Worm (Caenorhabditis elegans) whole organism, mixed stage, embryonic: ENCODE data around the gene qars-1.
A peak's percentile ranks its signal among the peaks of the same experiment; 100 is the strongest.

Source experiments
- M03D4.4 ChIP-seq: sonication (generic microtip); optimal IDR thresholded peaks from 2 replicates; lab custom pipeline; 2017; ENCODE audit warnings: mild to moderate bottlenecking, missing genetic modification characterization, missing compliant biosample characterization
- blmp-1 ChIP-seq: fragments of 150-350 bp; optimal IDR thresholded peaks from 2 replicates; lab custom pipeline; 2014; ENCODE audit warnings: missing biosample characterization, missing genetic modification characterization
- ceh-43 ChIP-seq: fragments of 200-800 bp; sonication (Bioruptor generic); optimal IDR thresholded peaks from 2 replicates; lab custom pipeline; 2018; ENCODE audit warnings: mild to moderate bottlenecking, missing genetic modification characterization, moderate library complexity, missing compliant biosample characterization
- ceh-83 ChIP-seq: fragments of 200-800 bp; sonication (Bioruptor generic); optimal IDR thresholded peaks from 2 replicates; lab custom pipeline; 2018; ENCODE audit warnings: mild to moderate bottlenecking, missing genetic modification characterization, missing compliant biosample characterization
- ces-1 ChIP-seq: fragments of 150-350 bp; optimal IDR thresholded peaks from 2 replicates; lab custom pipeline; 2014; ENCODE audit warnings: missing biosample characterization, missing genetic modification reagents, missing genetic modification characterization
- cnd-1 ChIP-seq: fragments of 200-800 bp; sonication (Bioruptor generic); optimal IDR thresholded peaks from 2 replicates; lab custom pipeline; 2018; ENCODE audit warnings: mild to moderate bottlenecking, missing genetic modification characterization, missing compliant biosample characterization
- drap-1 ChIP-seq: fragments of 200-800 bp; sonication (Bioruptor generic); optimal IDR thresholded peaks from 3 replicates; lab custom pipeline; 2018; ENCODE audit warnings: mild to moderate bottlenecking, missing genetic modification characterization, missing compliant biosample characterization
- elt-1 ChIP-seq: sonication (generic microtip); optimal IDR thresholded peaks from 2 replicates; lab custom pipeline; 2017; ENCODE audit warnings: missing genetic modification characterization, mild to moderate bottlenecking, missing compliant biosample characterization, antibody characterized with exemption, moderate library complexity, borderline replicate concordance; ENCODE audit not compliant: insufficient read depth
- elt-3 ChIP-seq: fragments of 150-350 bp; optimal IDR thresholded peaks from 2 replicates; lab custom pipeline; 2014; ENCODE audit warnings: missing biosample characterization, missing genetic modification characterization
- flh-1 ChIP-seq: fragments of 200-800 bp; sonication (Bioruptor generic); optimal IDR thresholded peaks from 2 replicates; lab custom pipeline; 2018; ENCODE audit warnings: mild to moderate bottlenecking, missing genetic modification characterization, moderate library complexity, missing compliant biosample characterization
- ham-2 ChIP-seq: fragments of 200-800 bp; sonication (Bioruptor generic); optimal IDR thresholded peaks from 2 replicates; lab custom pipeline; 2018; ENCODE audit warnings: mild to moderate bottlenecking, missing genetic modification characterization, missing compliant biosample characterization
- hlh-1 ChIP-seq: fragments of 150-350 bp; optimal IDR thresholded peaks from 2 replicates; lab custom pipeline; 2014; ENCODE audit warnings: missing biosample characterization, missing genetic modification reagents, missing genetic modification characterization
- lin-13 ChIP-seq: fragments of 150-350 bp; optimal IDR thresholded peaks from 2 replicates; lab custom pipeline; 2014; ENCODE audit warnings: missing biosample characterization, missing genetic modification characterization
- lin-32 ChIP-seq: fragments of 200-800 bp; sonication (Bioruptor generic); optimal IDR thresholded peaks from 2 replicates; lab custom pipeline; 2018; ENCODE audit warnings: mild to moderate bottlenecking, missing genetic modification characterization, missing compliant biosample characterization
- lsy-2 ChIP-seq: fragments of 150-350 bp; optimal IDR thresholded peaks from 2 replicates; lab custom pipeline; 2014; ENCODE audit warnings: missing biosample characterization, missing genetic modification characterization
- mab-5 ChIP-seq: fragments of 150-350 bp; optimal IDR thresholded peaks from 2 replicates; lab custom pipeline; 2014; ENCODE audit warnings: missing biosample characterization, missing genetic modification characterization
- mep-1 ChIP-seq: fragments of 150-350 bp; optimal IDR thresholded peaks from 2 replicates; lab custom pipeline; 2017; ENCODE audit warnings: missing biosample characterization, missing genetic modification reagents, missing genetic modification characterization, inconsistent platforms
- mls-2 ChIP-seq: sonication (generic microtip); optimal IDR thresholded peaks from 2 replicates; lab custom pipeline; 2016; ENCODE audit warnings: mild to moderate bottlenecking, missing genetic modification characterization, moderate library complexity, missing compliant biosample characterization
- nhr-12 ChIP-seq: fragments of 150-350 bp; optimal IDR thresholded peaks from 2 replicates; lab custom pipeline; 2014; ENCODE audit warnings: missing biosample characterization, missing genetic modification characterization
- nhr-2 ChIP-seq: fragments of 150-350 bp; optimal IDR thresholded peaks from 2 replicates; lab custom pipeline; 2014; ENCODE audit warnings: missing biosample characterization, missing genetic modification characterization
- nhr-237 ChIP-seq: fragments of 150-350 bp; optimal IDR thresholded peaks from 2 replicates; lab custom pipeline; 2014; ENCODE audit warnings: missing biosample characterization, missing genetic modification characterization
- nhr-28 ChIP-seq: fragments of 150-350 bp; optimal IDR thresholded peaks from 2 replicates; lab custom pipeline; 2014; ENCODE audit warnings: missing biosample characterization, missing genetic modification characterization
- snpc-4 ChIP-seq: fragments of 150-350 bp; optimal IDR thresholded peaks from 2 replicates; lab custom pipeline; 2014; ENCODE audit warnings: missing biosample characterization, missing genetic modification characterization
- sptf-1 ChIP-seq: sonication (generic microtip); optimal IDR thresholded peaks from 2 replicates; lab custom pipeline; 2017; ENCODE audit warnings: mild to moderate bottlenecking, missing genetic modification characterization, moderate library complexity, missing compliant biosample characterization
- tbx-8 ChIP-seq: fragments of 200-800 bp; sonication (Bioruptor generic); optimal IDR thresholded peaks from 2 replicates; lab custom pipeline; 2018; ENCODE audit warnings: mild to moderate bottlenecking, missing genetic modification characterization, moderate library complexity, missing compliant biosample characterization
- unc-120 ChIP-seq: sonication (generic microtip); optimal IDR thresholded peaks from 2 replicates; lab custom pipeline; 2017; ENCODE audit warnings: missing genetic modification characterization, missing compliant biosample characterization; ENCODE audit not compliant: poor library complexity, severe bottlenecking
- unc-39 ChIP-seq: fragments of 150-350 bp; optimal IDR thresholded peaks from 2 replicates; lab custom pipeline; 2014; ENCODE audit warnings: missing biosample characterization, missing genetic modification characterization
- unc-62 ChIP-seq: fragments of 150-350 bp; optimal IDR thresholded peaks from 2 replicates; lab custom pipeline; 2014; ENCODE audit warnings: missing biosample characterization, missing genetic modification reagents, missing genetic modification characterization
- zip-8 ChIP-seq: fragments of 150-350 bp; optimal IDR thresholded peaks from 2 replicates; lab custom pipeline; 2014; ENCODE audit warnings: missing biosample characterization, missing genetic modification characterization
- ztf-11 ChIP-seq: fragments of 150-350 bp; optimal IDR thresholded peaks from 2 replicates; lab custom pipeline; 2014; ENCODE audit warnings: missing biosample characterization, missing genetic modification characterization

The qars-1 gene

DNA sequence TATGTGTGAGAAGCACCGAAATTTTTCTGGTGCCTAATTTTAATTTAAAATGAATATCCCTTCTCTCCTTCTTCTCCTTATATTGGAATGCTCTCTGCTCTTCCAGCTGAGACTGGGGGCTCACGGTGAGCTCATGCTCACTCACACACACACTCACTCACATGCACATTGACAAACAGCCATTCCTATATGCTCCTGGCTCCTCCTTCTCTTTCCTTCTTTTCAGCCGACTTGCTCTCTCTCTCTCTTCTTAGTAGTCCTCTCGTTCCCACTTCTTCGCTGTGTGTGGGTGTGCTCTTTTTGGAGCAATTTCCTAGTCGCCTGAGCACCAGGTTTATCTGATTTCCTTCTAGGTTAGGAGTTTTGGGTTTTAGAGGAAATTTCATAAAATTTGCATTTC is 8.0 kb upstream of the qars-1 start:
- no peak for TF ChIP-seq hlh-1 (tag; lab: Kevin White, UChicago)
- TF ChIP-seq ces-1: peak; percentile 61
- no peak for TF ChIP-seq snpc-4 (tag; lab: Kevin White, UChicago)
- peak; percentile 43 for TF ChIP-seq mls-2 (tag; lab: Kevin White, UChicago)
- TF ChIP-seq mep-1: no peak

DNA sequence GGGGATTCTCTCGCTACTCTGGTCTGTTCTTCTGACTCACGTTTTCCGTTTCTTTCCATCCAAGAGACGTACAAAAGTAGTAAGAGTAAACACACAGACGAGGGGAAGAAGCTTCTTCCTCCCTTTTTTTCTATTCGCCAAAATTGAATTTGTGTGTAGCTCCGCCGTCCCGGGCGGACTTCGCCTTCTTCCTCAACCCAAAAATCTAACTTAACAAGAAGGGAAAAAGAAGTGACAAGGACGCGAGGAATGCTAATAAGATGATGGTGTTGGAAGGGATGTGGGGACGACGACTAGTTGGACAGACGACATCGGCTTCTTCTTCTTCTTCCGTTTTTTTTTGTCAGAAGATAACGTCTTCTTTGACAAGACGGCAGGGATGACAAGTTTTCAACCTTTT is 4.0 kb upstream of the qars-1 start:
- TF ChIP-seq ceh-43 (GFP tag; lab: Kevin White, UChicago) (no peak), mab-5 (tag; lab: Kevin White, UChicago) (no peak), nhr-28 (tag; lab: Kevin White, UChicago) (no peak), hlh-1 (tag; lab: Kevin White, UChicago) (no peak), ces-1 (peak; percentile 98), elt-1 (tag; lab: Kevin White, UChicago) (no peak), mep-1 (no peak), zip-8 (tag; lab: Kevin White, UChicago) (no peak)

DNA sequence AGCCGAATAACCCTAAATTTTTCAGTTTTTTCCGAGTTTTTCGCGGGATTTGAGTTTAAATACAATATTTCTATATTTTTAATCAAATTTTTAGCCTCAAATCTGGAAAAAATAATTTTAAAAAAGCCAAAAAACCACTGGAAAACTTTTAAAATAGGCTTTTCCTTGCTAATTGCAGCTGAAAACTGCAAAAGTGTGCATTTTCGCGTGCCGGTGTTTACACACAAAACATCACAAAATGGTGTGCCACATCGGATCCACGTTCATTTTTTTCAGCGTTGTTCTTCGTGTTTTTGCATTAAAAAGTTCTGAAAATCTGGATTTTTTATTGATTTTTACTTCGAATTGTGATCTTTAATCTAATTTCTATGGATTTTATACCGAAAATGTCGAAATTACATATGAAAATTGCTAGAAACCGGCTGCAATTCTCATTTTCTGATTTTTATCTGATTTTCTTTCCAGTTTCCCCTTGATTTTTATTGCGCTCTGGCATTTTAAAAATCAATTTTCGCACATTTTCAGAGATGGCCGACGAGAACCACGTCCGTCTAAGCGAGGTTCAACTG is 618 bp upstream of the qars-1 start, which contains the start of gene Y41E3.7:
Gene Y41E3.7 (plus strand): TSS at position 519 of the 569 bp plus-strand sequence.
- TF ChIP-seq cnd-1 (tag; lab: Kevin White, UChicago): no peak
- TF ChIP-seq ces-1: peak; percentile 18
- TF ChIP-seq ham-2 (GFP tag; lab: Kevin White, UChicago): peak; percentile 29
- TF ChIP-seq, all 35 proteins: peak for 2

DNA sequence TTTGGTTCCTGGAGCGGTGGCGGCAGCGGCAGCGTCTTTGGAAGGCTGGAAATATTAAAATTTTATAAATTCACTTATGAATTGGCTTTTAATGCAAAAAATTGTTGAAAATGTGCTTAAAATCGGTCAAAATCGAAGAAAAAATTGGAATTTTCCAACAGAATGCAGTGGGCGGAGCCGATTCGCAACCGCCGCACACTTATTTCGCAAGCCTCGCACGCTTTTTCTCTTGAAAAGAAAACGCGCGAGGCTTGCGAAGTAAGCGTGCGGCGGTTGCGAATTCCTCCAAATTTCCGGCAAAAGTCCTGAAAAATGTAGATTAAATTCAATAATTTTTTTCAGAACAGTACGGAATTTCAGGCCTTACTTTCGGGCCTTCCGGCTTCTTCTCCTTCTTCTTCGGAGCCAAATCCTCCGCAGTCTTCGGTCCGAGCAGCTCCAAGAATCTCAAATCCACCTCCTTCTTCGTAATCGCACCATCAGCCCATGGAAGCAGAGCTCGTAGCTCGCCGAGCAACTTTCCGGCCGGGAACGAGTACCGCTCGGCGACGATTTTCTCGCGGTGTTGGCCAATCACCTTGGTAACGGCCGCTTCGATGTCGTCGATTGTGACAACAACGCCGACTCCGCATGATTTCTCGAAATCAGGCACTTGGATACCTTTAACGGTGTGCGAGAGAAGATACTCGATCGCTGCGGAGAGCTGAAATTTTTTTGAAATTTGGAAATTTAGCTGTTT is 660 bp downstream of the qars-1 start:
- no peak for TF ChIP-seq nhr-12 (tag; lab: Kevin White, UChicago)
- no peak for TF ChIP-seq M03D4.4 (tag; lab: Kevin White, UChicago)
- no peak for TF ChIP-seq flh-1 (GFP tag; lab: Kevin White, UChicago)
- TF ChIP-seq nhr-2 (tag; lab: Kevin White, UChicago): no peak
- TF ChIP-seq ceh-83: no peak
- TF ChIP-seq lin-32: no peak
- TF ChIP-seq nhr-237 (tag; lab: Kevin White, UChicago): no peak
- no peak for TF ChIP-seq ceh-43 (GFP tag; lab: Kevin White, UChicago)
- TF ChIP-seq mls-2 (tag; lab: Kevin White, UChicago): no peak
- no peak for TF ChIP-seq lin-13 (tag; lab: Kevin White, UChicago)
- no peak for TF ChIP-seq ham-2 (GFP tag; lab: Kevin White, UChicago)
- TF ChIP-seq blmp-1 (tag; lab: Kevin White, UChicago): no peak
- no peak for TF ChIP-seq cnd-1 (tag; lab: Kevin White, UChicago)

DNA sequence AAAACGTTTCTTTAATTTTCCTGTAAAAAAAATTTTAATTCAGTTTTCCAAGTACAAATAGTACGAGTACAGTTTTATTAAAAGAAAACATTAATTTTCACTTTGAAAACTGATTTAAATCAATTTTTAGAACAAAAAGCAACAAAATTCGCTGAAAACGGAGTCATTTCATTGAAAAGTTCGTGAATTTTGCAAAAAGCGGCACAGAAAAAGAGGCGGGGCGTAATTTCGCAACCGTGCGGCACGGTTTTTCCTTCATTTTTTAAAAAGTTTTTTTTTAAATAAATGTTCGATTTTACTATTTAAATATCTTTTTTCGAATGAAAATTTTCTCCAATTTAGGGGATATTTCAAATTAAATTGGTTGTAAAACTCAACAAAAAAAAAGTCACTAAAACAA is 1.8 kb downstream of the qars-1 start:
- TF ChIP-seq nhr-28 (tag; lab: Kevin White, UChicago): no peak
- no peak for TF ChIP-seq unc-62
- TF ChIP-seq mab-5 (tag; lab: Kevin White, UChicago): no peak
- no peak for TF ChIP-seq drap-1 (GFP tag; lab: Kevin White, UChicago)
- TF ChIP-seq unc-39 (tag; lab: Kevin White, UChicago): no peak
- TF ChIP-seq flh-1 (GFP tag; lab: Kevin White, UChicago): no peak
- no peak for TF ChIP-seq tbx-8 (GFP tag; lab: Kevin White, UChicago)
- no peak for TF ChIP-seq elt-3 (tag; lab: Kevin White, UChicago)
- TF ChIP-seq ceh-43 (GFP tag; lab: Kevin White, UChicago): no peak
- TF ChIP-seq mep-1: no peak
- TF ChIP-seq sptf-1: no peak
- no peak for TF ChIP-seq ztf-11 (tag; lab: Kevin White, UChicago)
- TF ChIP-seq M03D4.4 (tag; lab: Kevin White, UChicago): no peak
- TF ChIP-seq unc-120 (tag; lab: Kevin White, UChicago): no peak
- no peak for TF ChIP-seq mls-2 (tag; lab: Kevin White, UChicago)
- TF ChIP-seq lsy-2 (tag; lab: Kevin White, UChicago): no peak
- TF ChIP-seq, all 35 proteins: peak for 0
